Fruit fly (Drosophila melanogaster): Measurements from ENCODE around the gene CG4935.
A peak's percentile ranks its signal among the peaks of the same experiment; 100 is the strongest.

Gene CG4935

DNA sequence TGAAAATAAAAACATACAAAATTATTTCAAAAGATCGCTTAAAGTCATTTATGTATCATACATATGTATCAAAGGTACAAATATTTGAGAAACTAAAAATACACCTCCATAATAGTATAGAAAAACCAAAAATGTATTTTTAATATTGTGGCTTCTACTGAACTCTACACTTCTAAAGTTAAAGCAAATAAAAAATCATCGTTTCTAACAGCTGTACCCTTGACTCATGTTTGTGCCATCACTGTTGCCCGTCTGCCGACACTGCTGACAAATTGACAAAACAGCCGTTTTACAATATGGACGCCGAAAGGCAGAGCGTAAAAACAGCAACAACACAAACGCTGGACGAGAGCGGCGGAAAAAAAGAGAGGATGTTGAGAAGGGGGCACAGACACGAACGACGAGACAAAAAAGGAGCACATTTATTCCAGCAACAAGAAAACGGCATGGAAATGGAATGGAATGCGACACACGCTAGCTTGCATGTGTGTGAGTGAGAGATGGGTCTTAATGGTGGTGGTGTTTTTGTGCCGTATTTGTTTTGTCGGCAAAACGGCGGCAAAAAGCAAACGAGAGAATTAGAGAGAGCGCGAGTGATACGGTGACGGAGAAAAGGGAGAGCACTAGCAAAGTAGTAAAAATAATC is 24.5 kb downstream of the CG4935 start:
- TF ChIP-seq CG17806 (tag; optimal IDR thresholded peaks at IDR 0.05) (peak; percentile 75), CG14655 (GFP tag; optimal IDR thresholded peaks at IDR 0.05) (peak; percentile 81), CG15710 (tag; optimal IDR thresholded peaks at IDR 0.05) (peak; percentile 62), CG9948 (tag; optimal IDR thresholded peaks at IDR 0.05) (peak; percentile 74), Pif1B (GFP tag; optimal IDR thresholded peaks at IDR 0.05) (peak; percentile 79), D1 (tag; optimal IDR thresholded peaks at IDR 0.05) (no peak), rn (GFP tag; IDR thresholded peaks at IDR 0.05) (no peak), EcR (GFP tag; optimal IDR thresholded peaks at IDR 0.05) (peak; percentile 57), gl (tag; optimal IDR thresholded peaks at IDR 0.05) (peak; percentile 76), CG10348 (GFP tag; IDR thresholded peaks at IDR 0.05) (no peak), CG4496 (GFP tag; IDR thresholded peaks at IDR 0.05) (no peak), fd96Ca (GFP tag; IDR thresholded peaks at IDR 0.05) (no peak), Pif1A (GFP tag; optimal IDR thresholded peaks at IDR 0.05) (peak; percentile 83), CG8159 (tag; optimal IDR thresholded peaks at IDR 0.05) (peak; percentile 80), CG34367 (tag; optimal IDR thresholded peaks at IDR 0.05) (peak; percentile 60), CG13204 (GFP tag; optimal IDR thresholded peaks at IDR 0.05) (peak; percentile 71), CG8301 (tag; optimal IDR thresholded peaks at IDR 0.05) (peak; percentile 79), Snoo (tag; optimal IDR thresholded peaks at IDR 0.05) (peak; percentile 49), CG12605 (GFP tag; IDR thresholded peaks at IDR 0.05) (no peak)

dm6 chr2L:16287006-16287601 is 25.2 kb downstream of the CG4935 start:
- TF ChIP-seq CG4496 (GFP tag; IDR thresholded peaks at IDR 0.05) (no peak), Snoo (tag; optimal IDR thresholded peaks at IDR 0.05) (no peak), fd96Ca (GFP tag; IDR thresholded peaks at IDR 0.05) (no peak), CG9948 (tag; optimal IDR thresholded peaks at IDR 0.05) (no peak), CG34367 (tag; optimal IDR thresholded peaks at IDR 0.05) (no peak), Pif1A (GFP tag; optimal IDR thresholded peaks at IDR 0.05) (no peak), CG15710 (tag; optimal IDR thresholded peaks at IDR 0.05) (no peak), gl (tag; optimal IDR thresholded peaks at IDR 0.05) (no peak), CG12605 (GFP tag; IDR thresholded peaks at IDR 0.05) (no peak), CG13204 (GFP tag; optimal IDR thresholded peaks at IDR 0.05) (no peak), CG8159 (tag; optimal IDR thresholded peaks at IDR 0.05) (no peak), CG10348 (GFP tag; IDR thresholded peaks at IDR 0.05) (no peak), CG17806 (tag; optimal IDR thresholded peaks at IDR 0.05) (no peak), Pif1B (GFP tag; optimal IDR thresholded peaks at IDR 0.05) (no peak), CG32121 (GFP tag; IDR thresholded peaks at IDR 0.05) (no peak)

dm6 chr2L:16287602-16288392 is 25.9 kb downstream of the CG4935 start, which contains the start of the genes crp and pkaap:
crp (minus strand) TSS chr2L:16287730.
pkaap (plus strand) TSS chr2L:16288290.
- TF ChIP-seq CG34367 (tag; optimal IDR thresholded peaks at IDR 0.05) = peak; percentile 34
- peak; percentile 18 for TF ChIP-seq gl (tag; optimal IDR thresholded peaks at IDR 0.05)
- peak; percentile 57 for TF ChIP-seq Snoo (tag; optimal IDR thresholded peaks at IDR 0.05)
- TF ChIP-seq CG13204 (GFP tag; optimal IDR thresholded peaks at IDR 0.05) = peak; percentile 48
- TF ChIP-seq CG17806 (tag; optimal IDR thresholded peaks at IDR 0.05) = peak; percentile 1
- no peak for TF ChIP-seq D1 (tag; optimal IDR thresholded peaks at IDR 0.05)
- TF ChIP-seq CG15710 (tag; optimal IDR thresholded peaks at IDR 0.05) = peak; percentile 12
- peak; percentile 64 for TF ChIP-seq Pif1B (GFP tag; optimal IDR thresholded peaks at IDR 0.05)
- peak; percentile 50 for TF ChIP-seq CG8159 (tag; optimal IDR thresholded peaks at IDR 0.05)
- no peak for TF ChIP-seq CG12605 (GFP tag; IDR thresholded peaks at IDR 0.05)

DNA sequence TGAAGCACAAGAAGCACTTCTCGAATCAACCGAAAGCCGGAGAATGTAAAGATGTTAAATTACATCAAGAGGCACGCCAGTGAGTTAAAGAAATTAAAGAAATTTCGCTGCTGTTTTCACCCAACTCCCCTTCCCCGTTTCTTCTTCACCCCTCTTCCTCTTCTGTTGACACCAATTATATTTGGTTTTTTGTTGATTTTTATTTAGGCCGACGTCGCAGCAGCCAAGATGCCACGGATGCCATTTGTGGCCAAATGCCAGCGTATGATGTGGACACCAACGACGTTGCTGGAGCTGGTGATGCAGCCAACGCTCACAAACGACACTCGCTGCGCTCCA is 26.4 kb downstream of the CG4935 start:
- no peak for TF ChIP-seq Ets98B (GFP tag; IDR thresholded peaks at IDR 0.05)
- TF ChIP-seq CG9948 (tag; optimal IDR thresholded peaks at IDR 0.05) = no peak
- no peak for TF ChIP-seq CG8301 (tag; optimal IDR thresholded peaks at IDR 0.05)
- TF ChIP-seq CG17806 (tag; optimal IDR thresholded peaks at IDR 0.05) = no peak
- no peak for TF ChIP-seq gl (tag; optimal IDR thresholded peaks at IDR 0.05)
- no peak for TF ChIP-seq CG12605 (GFP tag; IDR thresholded peaks at IDR 0.05)
- no peak for TF ChIP-seq Pif1A (GFP tag; optimal IDR thresholded peaks at IDR 0.05)
- no peak for TF ChIP-seq CG10348 (GFP tag; IDR thresholded peaks at IDR 0.05)
- TF ChIP-seq fd96Ca (GFP tag; IDR thresholded peaks at IDR 0.05) = no peak

DNA sequence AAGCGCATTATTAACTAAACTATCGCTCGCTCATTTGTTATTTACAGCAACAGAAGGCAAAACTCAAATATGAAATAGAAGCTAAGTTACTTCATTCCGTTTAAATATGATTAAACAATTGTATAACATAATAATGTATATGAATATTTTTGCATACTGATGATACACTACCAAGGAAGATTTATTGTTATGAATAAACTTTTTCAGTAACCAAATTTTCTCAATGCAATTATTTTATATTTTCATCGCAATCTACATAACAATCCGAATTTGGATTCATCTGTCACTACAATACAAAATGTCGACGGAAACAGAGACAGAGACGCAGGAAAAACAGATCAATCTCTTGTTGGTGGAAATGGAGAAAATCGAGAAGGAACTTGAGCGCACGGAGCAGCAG is 29.0 kb downstream of the CG4935 start, which contains the start of gene CG17329:
Gene CG17329, plus strand, starts transcription at position 301 of the 400 bp plus-strand sequence.
- TF ChIP-seq Pif1A (GFP tag; optimal IDR thresholded peaks at IDR 0.05) (no peak), CG10348 (GFP tag; IDR thresholded peaks at IDR 0.05) (no peak), CG17806 (tag; optimal IDR thresholded peaks at IDR 0.05) (no peak), CG14655 (GFP tag; optimal IDR thresholded peaks at IDR 0.05) (no peak), CG8301 (tag; optimal IDR thresholded peaks at IDR 0.05) (no peak), CG13204 (GFP tag; optimal IDR thresholded peaks at IDR 0.05) (no peak), CG32121 (GFP tag; IDR thresholded peaks at IDR 0.05) (no peak), Ets98B (GFP tag; IDR thresholded peaks at IDR 0.05) (no peak), CG15710 (tag; optimal IDR thresholded peaks at IDR 0.05) (no peak), fd96Ca (GFP tag; IDR thresholded peaks at IDR 0.05) (no peak), D1 (tag; optimal IDR thresholded peaks at IDR 0.05) (no peak), Snoo (tag; optimal IDR thresholded peaks at IDR 0.05) (no peak), CG4496 (GFP tag; IDR thresholded peaks at IDR 0.05) (no peak), rn (GFP tag; IDR thresholded peaks at IDR 0.05) (no peak), CG34367 (tag; optimal IDR thresholded peaks at IDR 0.05) (no peak), CG9948 (tag; optimal IDR thresholded peaks at IDR 0.05) (no peak), EcR (GFP tag; optimal IDR thresholded peaks at IDR 0.05) (no peak), CG12605 (GFP tag; IDR thresholded peaks at IDR 0.05) (no peak), Pif1B (GFP tag; optimal IDR thresholded peaks at IDR 0.05) (no peak)
